Fruit fly (Drosophila melanogaster): ENCODE results near the gene Lsd-2.

The Lsd-2 gene

dm6 chrX:15063404-15064062, 12.5 kb downstream of the Lsd-2 start, which contains the start of the genes hiw and ND-B18:
Gene hiw, minus strand, starts transcription at chrX:15063429.
Gene ND-B18, plus strand, starts transcription at chrX:15063733.
- TF ChIP-seq ind (GFP tag; optimal IDR thresholded peaks at IDR 0.05) (peak; percentile 26), MTF-1 (GFP tag; optimal IDR thresholded peaks at IDR 0.05; ENCODE audit: borderline replicate concordance) (no peak), ken (GFP tag; IDR thresholded peaks at IDR 0.05) (0 out of 3 replicates have a peak, but pooled peaks have one; percentile 15), CG12659 (GFP tag; optimal IDR thresholded peaks at IDR 0.05) (peak; percentile 71), da (GFP tag; optimal IDR thresholded peaks at IDR 0.05) (peak; percentile 52), Dad (GFP tag; optimal IDR thresholded peaks at IDR 0.05) (no peak), CG17385 (GFP tag; optimal IDR thresholded peaks at IDR 0.05) (peak; percentile 96), fd96Cb (tag; optimal IDR thresholded peaks at IDR 0.05) (no peak), CG4360 (GFP tag; IDR thresholded peaks at IDR 0.05) (peak; percentile 94), CG9817 (tag; optimal IDR thresholded peaks at IDR 0.05) (peak; percentile 8), CG8089 (GFP tag; optimal IDR thresholded peaks at IDR 0.05) (no peak), MBD-R2 (GFP tag; IDR thresholded peaks at IDR 0.05) (peak; percentile 91), BEAF-32 (GFP tag; optimal IDR thresholded peaks at IDR 0.05) (peak; percentile 36), psq (GFP tag; optimal IDR thresholded peaks at IDR 0.05) (no peak), CG3995 (GFP tag; optimal IDR thresholded peaks at IDR 0.05) (peak; percentile 64), nom (GFP tag; optimal IDR thresholded peaks at IDR 0.05) (no peak), hb (GFP tag; IDR thresholded peaks at IDR 0.05; ENCODE audit: partially characterized antibody) (no peak), Hr39 (optimal IDR thresholded peaks at IDR 0.05) (no peak), CG3065 (GFP tag; optimal IDR thresholded peaks at IDR 0.05) (no peak), stwl (tag; optimal IDR thresholded peaks at IDR 0.05) (peak; percentile 72), zfh1 (GFP tag; IDR thresholded peaks at IDR 0.05) (0 out of 3 replicates have a peak, but pooled peaks have one; percentile 34), CG12104 (GFP tag; optimal IDR thresholded peaks at IDR 0.05) (peak; percentile 30), Dp (GFP tag; optimal IDR thresholded peaks at IDR 0.05) (peak; percentile 64), lilli (GFP tag; optimal IDR thresholded peaks at IDR 0.05) (peak; percentile 37), Sry-δ (GFP tag; optimal IDR thresholded peaks at IDR 0.05) (peak; percentile 26), CG11398 (GFP tag; optimal IDR thresholded peaks at IDR 0.05) (no peak), chif (GFP tag; optimal IDR thresholded peaks at IDR 0.05) (peak in 1 of 2 experiments; percentile 25), CG6791 (GFP tag; IDR thresholded peaks at IDR 0.05; ENCODE audit: partially characterized antibody) (peak; percentile 33; the same call in 2 of the 3 replicates), CG6254 (GFP tag; optimal IDR thresholded peaks at IDR 0.05) (no peak), Scr (GFP tag; IDR thresholded peaks at IDR 0.05; ENCODE audit: partially characterized antibody) (no peak), bbx (GFP tag; IDR thresholded peaks at IDR 0.05; ENCODE audit: partially characterized antibody) (0 out of 2 replicates have a peak, but pooled peaks have one; percentile 12), Aef1 (GFP tag; IDR thresholded peaks at IDR 0.05) (peak; percentile 69), nmo (GFP tag; optimal IDR thresholded peaks at IDR 0.05) (peak; percentile 35), Opbp (GFP tag; IDR thresholded peaks at IDR 0.05; ENCODE audit: partially characterized antibody) (peak; percentile 22; the same call in 1 of the 3 replicates), CG2116 (GFP tag; optimal IDR thresholded peaks at IDR 0.05) (peak; percentile 47), ttk (GFP tag; IDR thresholded peaks at IDR 0.05) (no peak), CG34224 (GFP tag; IDR thresholded peaks at IDR 0.05; ENCODE audit: partially characterized antibody) (0 out of 3 replicates have a peak, but pooled peaks have one; percentile 15), CG3281 (GFP tag; optimal IDR thresholded peaks at IDR 0.05) (peak; percentile 29), dpn (GFP tag; optimal IDR thresholded peaks at IDR 0.05) (peak; percentile 26 to 29), gfzf (GFP tag; optimal IDR thresholded peaks at IDR 0.05) (peak; percentile 40), CG4617 (GFP tag; optimal IDR thresholded peaks at IDR 0.05; ENCODE audit: borderline replicate concordance) (peak; percentile 73), NfI (GFP tag; optimal IDR thresholded peaks at IDR 0.05) (peak; percentile 53), Xbp1 (GFP tag; optimal IDR thresholded peaks at IDR 0.05) (peak; percentile 21), lola (GFP tag; optimal IDR thresholded peaks at IDR 0.05) (no peak), CG14710 (tag; optimal IDR thresholded peaks at IDR 0.05) (peak; percentile 46), sens-2 (GFP tag; IDR thresholded peaks at IDR 0.05) (no peak), PHDP (tag; optimal IDR thresholded peaks at IDR 0.05) (peak; percentile 8), Hand (GFP tag; optimal IDR thresholded peaks at IDR 0.05) (no peak)
